Worm (Caenorhabditis elegans): ENCODE measurements around the gene sco-1.

DNA sequence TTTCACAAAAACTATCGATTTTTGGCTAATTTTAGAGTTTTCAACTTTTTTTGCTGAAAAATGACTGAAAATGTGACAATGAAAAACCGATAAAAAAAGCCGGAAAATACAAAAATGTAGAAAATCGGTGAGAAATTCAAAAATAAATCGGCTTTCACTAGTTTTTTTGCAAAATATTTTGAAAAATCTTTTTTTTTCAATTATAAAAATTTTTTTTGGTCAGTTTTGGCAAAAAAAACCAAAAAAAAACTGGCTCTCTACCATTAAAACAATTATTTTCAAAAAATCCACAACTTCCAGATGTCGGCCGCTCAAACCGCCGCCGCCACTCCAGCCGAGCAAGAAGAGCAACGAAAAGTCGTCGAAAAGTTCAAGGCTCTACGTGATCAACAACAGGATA is 27.0 kb downstream of the sco-1 start, which contains the start of gene pfd-2:
- TF ChIP-seq unc-62 (GFP tag; optimal IDR thresholded peaks at IDR 0.05) (no peak), nhr-25 (tag; optimal IDR thresholded peaks at IDR 0.05) (no peak), mdl-1 (tag; optimal IDR thresholded peaks at IDR 0.05) (no peak), nhr-11 (tag; optimal IDR thresholded peaks at IDR 0.05) (no peak), nhr-77 (tag; optimal IDR thresholded peaks at IDR 0.05) (no peak), ztf-1 (GFP tag; conservative IDR thresholded peaks at IDR 0.05) (no peak), ama-1 (optimal IDR thresholded peaks at IDR 0.05) (no peak), skn-1 (tag; optimal IDR thresholded peaks at IDR 0.05) (no peak), dmd-4 (tag; optimal IDR thresholded peaks at IDR 0.05) (no peak), ztf-11 (tag; optimal IDR thresholded peaks at IDR 0.05) (no peak), blmp-1 (tag; optimal IDR thresholded peaks at IDR 0.05; ENCODE audit: insufficient read depth) (no peak)

Data from whole organism, L2 larva.